Worm (Caenorhabditis elegans) whole organism, young adult: ENCODE results near the gene T19C4.5.

ENCODE experiments used
- B0336.3 ChIP-seq: fragments of 200-800 bp; sonication (Bioruptor generic); IDR thresholded peaks from 2 replicates; pipeline ENCODE4 v1.3.6; 2022; ENCODE audit warnings: missing genetic modification characterization, missing compliant biosample characterization
- D2030.7 ChIP-seq: fragments of 200-800 bp; sonication (Bioruptor generic); IDR thresholded peaks from 2 replicates; pipeline ENCODE4 v1.3.6; 2022; ENCODE audit warnings: missing genetic modification reagents, missing genetic modification characterization, missing compliant biosample characterization
- F10E7.11 ChIP-seq: sonication (generic microtip); optimal IDR thresholded peaks from 2 replicates; lab custom pipeline; 2017; ENCODE audit warnings: mild to moderate bottlenecking, missing genetic modification characterization, moderate library complexity, missing compliant biosample characterization
- F33H1.4 ChIP-seq: fragments of 200-800 bp; sonication (Bioruptor generic); IDR thresholded peaks from 2 replicates; pipeline ENCODE4 v1.3.6; 2022; ENCODE audit warnings: missing genetic modification reagents, missing genetic modification characterization, missing compliant biosample characterization
- Y53G8AR.9 ChIP-seq: fragments of 200-800 bp; sonication (Bioruptor generic); conservative IDR thresholded peaks from 2 replicates; pipeline ENCODE4 v1.3.6; 2022; ENCODE audit warnings: missing genetic modification reagents, missing genetic modification characterization, missing compliant biosample characterization
- Y56A3A.18 ChIP-seq: fragments of 200-800 bp; sonication (Bioruptor generic); IDR thresholded peaks from 2 replicates; pipeline ENCODE4 v1.3.6; 2022; ENCODE audit warnings: missing genetic modification reagents, missing genetic modification characterization, missing compliant biosample characterization
- Y95B8A.8 ChIP-seq: fragments of 200-800 bp; sonication (Bioruptor generic); IDR thresholded peaks from 2 replicates; pipeline ENCODE4 v1.3.6; 2022; ENCODE audit warnings: missing genetic modification reagents, missing genetic modification characterization, missing compliant biosample characterization
- ZK185.1 ChIP-seq: sonication (generic microtip); optimal IDR thresholded peaks from 2 replicates; lab custom pipeline; 2016; ENCODE audit warnings: mild to moderate bottlenecking, missing genetic modification characterization, missing compliant biosample characterization; ENCODE audit not compliant: poor library complexity, severe bottlenecking
- ama-1 ChIP-seq, 3 experiments: fragments of 150-350 bp in 1 of 3; sonication (generic microtip) in 2 of 3; optimal IDR thresholded peaks; 2 replicates each; lab custom pipeline; 2014 to 2018; ENCODE audit warnings: missing biosample characterization in 2 of 3, missing genetic modification characterization in 2 of 3, missing genetic modification reagents in 2 of 3
- atf-7 ChIP-seq: sonication (generic microtip); optimal IDR thresholded peaks from 2 replicates; lab custom pipeline; 2017; ENCODE audit warnings: mild to moderate bottlenecking, missing genetic modification characterization, missing compliant biosample characterization
- athp-1 ChIP-seq: sonication (generic microtip); optimal IDR thresholded peaks from 2 replicates; lab custom pipeline; 2017; ENCODE audit warnings: mild to moderate bottlenecking, missing genetic modification characterization, missing compliant biosample characterization
- attf-6 ChIP-seq: fragments of 200-800 bp; sonication (Bioruptor generic); IDR thresholded peaks from 2 replicates; pipeline ENCODE4 v1.3.6; 2022; ENCODE audit warnings: missing genetic modification reagents, missing genetic modification characterization, missing compliant biosample characterization
- cebp-2 ChIP-seq: fragments of 200-800 bp; sonication (Bioruptor generic); IDR thresholded peaks from 2 replicates; pipeline ENCODE4 v1.3.6; 2022; ENCODE audit warnings: missing genetic modification characterization, missing compliant biosample characterization
- ceh-27 ChIP-seq: fragments of 200-800 bp; sonication (Bioruptor generic); optimal IDR thresholded peaks from 2 replicates; lab custom pipeline; 2018; ENCODE audit warnings: mild to moderate bottlenecking, missing genetic modification characterization, moderate library complexity, missing compliant biosample characterization
- ceh-58 ChIP-seq: fragments of 200-800 bp; sonication (Bioruptor generic); IDR thresholded peaks from 2 replicates; pipeline ENCODE4 v1.3.6; 2022; ENCODE audit warnings: missing genetic modification characterization, missing compliant biosample characterization
- efl-1 ChIP-seq: fragments of 150-350 bp; optimal IDR thresholded peaks from 2 replicates; lab custom pipeline; 2014; ENCODE audit warnings: missing biosample characterization, missing genetic modification reagents, missing genetic modification characterization
- egl-44 ChIP-seq: fragments of 200-800 bp; sonication (Bioruptor generic); IDR thresholded peaks from 2 replicates; pipeline ENCODE4 v1.3.6; 2022; ENCODE audit warnings: missing genetic modification reagents, missing genetic modification characterization, missing compliant biosample characterization
- ekl-4 ChIP-seq: fragments of 200-800 bp; sonication (Bioruptor generic); IDR thresholded peaks from 2 replicates; pipeline ENCODE4 v1.3.6; 2022; ENCODE audit warnings: missing genetic modification reagents, missing genetic modification characterization, missing compliant biosample characterization
- fkh-3 ChIP-seq: sonication (generic microtip); optimal IDR thresholded peaks from 2 replicates; lab custom pipeline; 2016; ENCODE audit warnings: mild to moderate bottlenecking, missing genetic modification characterization, missing compliant biosample characterization
- hmg-1.2 ChIP-seq: fragments of 200-800 bp; sonication (Bioruptor generic); IDR thresholded peaks from 2 replicates; pipeline ENCODE4 v1.3.6; 2022; ENCODE audit warnings: missing genetic modification reagents, missing genetic modification characterization, missing compliant biosample characterization
- hrde-1 ChIP-seq: sonication (generic microtip); optimal IDR thresholded peaks from 2 replicates; lab custom pipeline; 2016; ENCODE audit warnings: missing genetic modification characterization, mild to moderate bottlenecking, missing compliant biosample characterization, moderate library complexity, missing genotype, missing genetic modification reagents, borderline replicate concordance
- hsf-1 ChIP-seq: fragments of 200-800 bp; sonication (Bioruptor generic); IDR thresholded peaks from 2 replicates; pipeline ENCODE4 v1.3.6; 2022; ENCODE audit warnings: missing genetic modification reagents, missing genetic modification characterization, missing compliant biosample characterization
- let-607 ChIP-seq, 2 experiments: fragments of 200-800 bp in 1 of 2; sonication (Bioruptor generic) in 1 of 2; sonication (generic microtip) in 1 of 2; optimal IDR thresholded peaks; 2 replicates each; lab custom pipeline; 2016 to 2018; ENCODE audit warnings: mild to moderate bottlenecking in 2 of 2, missing compliant biosample characterization in 2 of 2, missing genetic modification characterization in 2 of 2, moderate library complexity in 2 of 2, missing genotype in 1 of 2
- lin-40 ChIP-seq: sonication (generic microtip); optimal IDR thresholded peaks from 2 replicates; lab custom pipeline; 2016; ENCODE audit warnings: missing genetic modification characterization, mild to moderate bottlenecking, missing compliant biosample characterization, missing genotype, missing genetic modification reagents
- lin-54 ChIP-seq: fragments of 200-800 bp; sonication (Bioruptor generic); optimal IDR thresholded peaks from 2 replicates; lab custom pipeline; 2018; ENCODE audit warnings: mild to moderate bottlenecking, missing genetic modification characterization, missing compliant biosample characterization
- lsy-27 ChIP-seq: sonication (generic microtip); optimal IDR thresholded peaks from 2 replicates; lab custom pipeline; 2017; ENCODE audit warnings: missing genetic modification characterization, mild to moderate bottlenecking, missing compliant biosample characterization, antibody characterized with exemption, missing genotype, borderline replicate concordance; ENCODE audit not compliant: insufficient read depth
- madf-10 ChIP-seq: sonication (generic microtip); optimal IDR thresholded peaks from 2 replicates; lab custom pipeline; 2016; ENCODE audit warnings: mild to moderate bottlenecking, missing genetic modification characterization, missing compliant biosample characterization
- madf-6 ChIP-seq: fragments of 200-800 bp; sonication (Bioruptor generic); IDR thresholded peaks from 2 replicates; pipeline ENCODE4 v1.3.6; 2022; ENCODE audit warnings: missing genetic modification reagents, missing genetic modification characterization, missing compliant biosample characterization
- mes-4 ChIP-seq: sonication (generic microtip); optimal IDR thresholded peaks from 2 replicates; lab custom pipeline; 2016; ENCODE audit warnings: missing genotype, missing genetic modification characterization, missing compliant biosample characterization
- mxl-1 ChIP-seq: sonication (generic microtip); optimal IDR thresholded peaks from 2 replicates; lab custom pipeline; 2016; ENCODE audit warnings: missing genetic modification characterization, missing compliant biosample characterization
- nfya-2 ChIP-seq: fragments of 200-800 bp; sonication (Bioruptor generic); IDR thresholded peaks from 2 replicates; pipeline ENCODE4 v1.3.6; 2022; ENCODE audit warnings: missing genetic modification reagents, missing genetic modification characterization, missing compliant biosample characterization
- nfyb-1 ChIP-seq: fragments of 200-800 bp; sonication (Bioruptor generic); IDR thresholded peaks from 2 replicates; pipeline ENCODE4 v1.3.6; 2022; ENCODE audit warnings: missing genetic modification reagents, missing genetic modification characterization, missing compliant biosample characterization
- nhr-120 ChIP-seq: fragments of 200-800 bp; sonication (Bioruptor generic); IDR thresholded peaks from 2 replicates; pipeline ENCODE4 v1.3.6; 2022; ENCODE audit warnings: missing genetic modification characterization, missing compliant biosample characterization
- nhr-80 ChIP-seq: sonication (generic microtip); optimal IDR thresholded peaks from 2 replicates; lab custom pipeline; 2016; ENCODE audit warnings: missing genetic modification characterization, missing compliant biosample characterization
- repo-1 ChIP-seq: sonication (generic microtip); optimal IDR thresholded peaks from 2 replicates; lab custom pipeline; 2017; ENCODE audit warnings: mild to moderate bottlenecking, missing genetic modification characterization, missing compliant biosample characterization
- sea-2 ChIP-seq: fragments of 200-800 bp; sonication (Bioruptor generic); IDR thresholded peaks from 2 replicates; pipeline ENCODE4 v1.3.6; 2022; ENCODE audit warnings: missing genetic modification characterization, missing compliant biosample characterization
- snpc-1.3 ChIP-seq: sonication (generic microtip); optimal IDR thresholded peaks from 2 replicates; lab custom pipeline; 2017; ENCODE audit warnings: missing genetic modification characterization, mild to moderate bottlenecking, missing compliant biosample characterization, antibody characterized with exemption, moderate library complexity, missing genotype, missing genetic modification reagents; ENCODE audit not compliant: insufficient read depth
- snpc-3.4 ChIP-seq: sonication (generic microtip); optimal IDR thresholded peaks from 2 replicates; lab custom pipeline; 2017; ENCODE audit warnings: missing genetic modification characterization, mild to moderate bottlenecking, missing compliant biosample characterization, antibody characterized with exemption, moderate library complexity, missing genotype, missing genetic modification reagents
- snpc-4 ChIP-seq, 5 experiments: fragments of 150-350 bp in 1 of 5; sonication (generic microtip) in 4 of 5; optimal IDR thresholded peaks; 2 replicates each; lab custom pipeline; 2014 to 2018; ENCODE audit warnings: missing genetic modification characterization in 5 of 5, missing biosample characterization in 3 of 5, antibody characterized with exemption in 2 of 5, mild to moderate bottlenecking in 2 of 5, missing compliant biosample characterization in 2 of 5, missing genotype in 2 of 5, moderate library complexity in 2 of 5, missing genetic modification reagents in 1 of 5
- somi-1 ChIP-seq: fragments of 200-800 bp; sonication (Bioruptor generic); optimal IDR thresholded peaks from 2 replicates; lab custom pipeline; 2018; ENCODE audit warnings: mild to moderate bottlenecking, missing genetic modification characterization, missing compliant biosample characterization
- tbp1 ChIP-seq: fragments of 200-800 bp; sonication (Bioruptor generic); optimal IDR thresholded peaks from 2 replicates; lab custom pipeline; 2018; ENCODE audit warnings: mild to moderate bottlenecking, missing genetic modification characterization, missing compliant biosample characterization
- unc-130 ChIP-seq: sonication (generic microtip); optimal IDR thresholded peaks from 2 replicates; lab custom pipeline; 2016; ENCODE audit warnings: missing genetic modification reagents, missing genetic modification characterization, missing compliant biosample characterization
- zfh-2 ChIP-seq: fragments of 200-800 bp; sonication (Bioruptor generic); conservative IDR thresholded peaks from 2 replicates; pipeline ENCODE4 v1.3.6; 2022; ENCODE audit warnings: missing genetic modification reagents, missing genetic modification characterization, missing compliant biosample characterization
- ztf-26 ChIP-seq: sonication (generic microtip); optimal IDR thresholded peaks from 2 replicates; lab custom pipeline; 2017; ENCODE audit warnings: missing genetic modification characterization, missing compliant biosample characterization
- ztf-28 ChIP-seq: fragments of 200-800 bp; sonication (Bioruptor generic); IDR thresholded peaks from 2 replicates; pipeline ENCODE4 v1.3.6; 2022; ENCODE audit warnings: missing genetic modification reagents, missing genetic modification characterization, missing compliant biosample characterization

T19C4.5 gene

ce11 chrV:11171906-11172305 is at the start of gene T19C4.5:
Gene T19C4.5 (plus strand): TSS chrV:11172213.
- TF ChIP-seq Y95B8A.8 (no peak), athp-1 (tag; lab: Kevin White, UChicago) (no peak), ztf-26 (tag; lab: Kevin White, UChicago) (no peak), zfh-2 (GFP tag; lab: Robert Waterston, UW) (no peak), ztf-28 (GFP tag; lab: Robert Waterston, UW) (no peak), efl-1 (GFP tag; lab: Kevin White, UChicago) (no peak), mes-4 (tag; lab: Kevin White, UChicago) (no peak), D2030.7 (GFP tag; lab: Robert Waterston, UW) (no peak), Y53G8AR.9 (no peak), let-607 (tag; optimal IDR thresholded peaks at IDR 0.05; lab: Kevin White, UChicago) (no peak), lsy-27 (tag; lab: Kevin White, UChicago) (no peak), tbp1 (GFP tag; lab: Kevin White, UChicago) (no peak), fkh-3 (tag; lab: Kevin White, UChicago) (no peak), ceh-58 (GFP tag; lab: Robert Waterston, UW) (no peak), nhr-120 (GFP tag; lab: Robert Waterston, UW) (no peak)

ce11 chrV:11122466-11122865 is 49.5 kb upstream of the T19C4.5 start, which contains the start of gene mboa-2:
Gene mboa-2 (minus strand): TSS chrV:11122493.
- TF ChIP-seq lin-40 (tag; lab: Kevin White, UChicago): peak; percentile 53
- peak; percentile 36 for TF ChIP-seq somi-1 (GFP tag; lab: Kevin White, UChicago)
- TF ChIP-seq Y53G8AR.9: peak; percentile 72
- TF ChIP-seq ekl-4: 0 out of 2 replicates have a peak, but pooled peaks have one; percentile 40
- TF ChIP-seq nhr-80 (tag; lab: Kevin White, UChicago): peak; percentile 38
- no peak for TF ChIP-seq unc-130 (GFP tag; lab: Kevin White, UChicago)
- TF ChIP-seq hmg-1.2 (GFP tag; lab: Robert Waterston, UW): peak; percentile 40
- peak; percentile 29 for TF ChIP-seq F10E7.11 (tag; lab: Kevin White, UChicago)
- TF ChIP-seq cebp-2 (GFP tag; lab: Robert Waterston, UW): no peak
- peak; percentile 22 for TF ChIP-seq snpc-1.3 (tag; lab: Kevin White, UChicago)
- no peak for TF ChIP-seq ama-1 (optimal IDR thresholded peaks at IDR 0.05; lab: Kevin White, UChicago)
- TF ChIP-seq ama-1 (GFP tag; optimal IDR thresholded peaks at IDR 0.05; lab: Kevin White, UChicago): peak in 1 of 2 experiments; percentile 48
- peak; percentile 77 for TF ChIP-seq repo-1 (tag; lab: Kevin White, UChicago)
- peak; percentile 75 for TF ChIP-seq nfyb-1
- TF ChIP-seq egl-44 (GFP tag; lab: Robert Waterston, UW): no peak
- TF ChIP-seq B0336.3: peak; percentile 73
- no peak for TF ChIP-seq snpc-4 (GFP tag; optimal IDR thresholded peaks at IDR 0.05; lab: Kevin White, UChicago)
- peak in 2 of 4 experiments; percentile 49 to 63 for TF ChIP-seq snpc-4 (tag; optimal IDR thresholded peaks at IDR 0.05; lab: Kevin White, UChicago)
- peak; percentile 58; the same call in 1 of the 2 replicates for TF ChIP-seq attf-6 (GFP tag; lab: Robert Waterston, UW)
- TF ChIP-seq nfya-2 (GFP tag; lab: Robert Waterston, UW): 0 out of 2 replicates have a peak, but pooled peaks have one; percentile 45
- TF ChIP-seq efl-1 (GFP tag; lab: Kevin White, UChicago): no peak
- peak; percentile 57 for TF ChIP-seq hrde-1 (tag; lab: Kevin White, UChicago)
- peak; percentile 1 for TF ChIP-seq lin-54 (GFP tag; lab: Kevin White, UChicago)
- no peak for TF ChIP-seq F33H1.4 (GFP tag; lab: Robert Waterston, UW)
- peak; percentile 20; the same call in 1 of the 2 replicates for TF ChIP-seq madf-6 (GFP tag; lab: Robert Waterston, UW)
- TF ChIP-seq mxl-1 (tag; lab: Kevin White, UChicago): no peak
- peak; percentile 33 for TF ChIP-seq snpc-3.4
- no peak for TF ChIP-seq ceh-27 (GFP tag; lab: Kevin White, UChicago)
- peak in 1 of 2 experiments; percentile 46 for TF ChIP-seq let-607 (tag; optimal IDR thresholded peaks at IDR 0.05; lab: Kevin White, UChicago)
- TF ChIP-seq atf-7 (tag; lab: Kevin White, UChicago): peak; percentile 43
- TF ChIP-seq Y56A3A.18 (GFP tag; lab: Robert Waterston, UW): 0 out of 2 replicates have a peak, but pooled peaks have one; percentile 52
- TF ChIP-seq ZK185.1 (tag; lab: Kevin White, UChicago): peak; percentile 5
- TF ChIP-seq sea-2 (GFP tag; lab: Robert Waterston, UW): no peak
- TF ChIP-seq hsf-1: 0 out of 2 replicates have a peak, but pooled peaks have one; percentile 47
- peak; percentile 9 for TF ChIP-seq madf-10 (tag; lab: Kevin White, UChicago)
